Worm (Caenorhabditis elegans) whole organism, late embryonic: ENCODE results near the gene Y39G8B.13.

Experiments used
- C38D4.7 ChIP-seq: fragments of 200-800 bp; sonication (Bioruptor generic); optimal IDR thresholded peaks from 2 replicates; lab custom pipeline; 2018; ENCODE audit warnings: mild to moderate bottlenecking, missing genetic modification characterization, moderate library complexity, missing compliant biosample characterization
- F13H6.1 ChIP-seq: sonication (generic microtip); optimal IDR thresholded peaks from 2 replicates; lab custom pipeline; 2016; ENCODE audit warnings: missing genetic modification characterization, missing compliant biosample characterization
- K09A11.1 ChIP-seq: sonication (generic microtip); optimal IDR thresholded peaks from 2 replicates; lab custom pipeline; 2017; ENCODE audit warnings: antibody characterized with exemption, mild to moderate bottlenecking, missing genetic modification characterization, missing compliant biosample characterization; ENCODE audit not compliant: insufficient read depth
- Y22D7AL.16 ChIP-seq: sonication (generic microtip); optimal IDR thresholded peaks from 2 replicates; lab custom pipeline; 2016; ENCODE audit warnings: missing genetic modification characterization, missing compliant biosample characterization
- ahr-1 ChIP-seq: sonication (generic microtip); optimal IDR thresholded peaks from 2 replicates; lab custom pipeline; 2016; ENCODE audit warnings: missing genetic modification characterization, missing compliant biosample characterization
- ama-1 ChIP-seq: fragments of 150-350 bp; optimal IDR thresholded peaks from 2 replicates; lab custom pipeline; 2014
- ceh-14 ChIP-seq: sonication (generic microtip); optimal IDR thresholded peaks from 2 replicates; lab custom pipeline; 2016; ENCODE audit warnings: missing genotype, missing genetic modification characterization, missing compliant biosample characterization
- ceh-18 ChIP-seq: sonication (generic microtip); optimal IDR thresholded peaks from 2 replicates; lab custom pipeline; 2016; ENCODE audit warnings: missing genetic modification characterization, missing compliant biosample characterization
- ceh-2 ChIP-seq: sonication (generic microtip); optimal IDR thresholded peaks from 2 replicates; lab custom pipeline; 2016; ENCODE audit warnings: missing genotype, missing genetic modification characterization, missing compliant biosample characterization
- ceh-24 ChIP-seq: sonication (generic microtip); optimal IDR thresholded peaks from 2 replicates; lab custom pipeline; 2016; ENCODE audit warnings: mild to moderate bottlenecking, missing genetic modification characterization, missing compliant biosample characterization
- ceh-30 ChIP-seq: fragments of 150-350 bp; optimal IDR thresholded peaks from 2 replicates; lab custom pipeline; 2014; ENCODE audit warnings: missing biosample characterization, missing genetic modification characterization
- ceh-31 ChIP-seq: sonication (generic microtip); optimal IDR thresholded peaks from 2 replicates; lab custom pipeline; 2016; ENCODE audit warnings: missing genetic modification characterization, missing compliant biosample characterization
- ceh-34 ChIP-seq: sonication (generic microtip); optimal IDR thresholded peaks from 2 replicates; lab custom pipeline; 2016; ENCODE audit warnings: mild to moderate bottlenecking, missing genetic modification characterization, missing compliant biosample characterization
- che-1 ChIP-seq: sonication (generic microtip); optimal IDR thresholded peaks from 2 replicates; lab custom pipeline; 2016; ENCODE audit warnings: mild to moderate bottlenecking, missing genetic modification characterization, missing compliant biosample characterization
- dmd-4 ChIP-seq: sonication (generic microtip); optimal IDR thresholded peaks from 2 replicates; lab custom pipeline; 2016; ENCODE audit warnings: borderline replicate concordance, missing genetic modification characterization, missing compliant biosample characterization
- elt-2 ChIP-seq: sonication (generic microtip); optimal IDR thresholded peaks from 2 replicates; lab custom pipeline; 2016; ENCODE audit warnings: missing genetic modification reagents, missing genetic modification characterization, missing compliant biosample characterization
- elt-4 ChIP-seq: sonication (generic microtip); optimal IDR thresholded peaks from 2 replicates; lab custom pipeline; 2016; ENCODE audit warnings: missing genetic modification characterization, missing compliant biosample characterization
- fax-1 ChIP-seq: sonication (generic microtip); optimal IDR thresholded peaks from 2 replicates; lab custom pipeline; 2016; ENCODE audit warnings: missing genotype, missing genetic modification characterization, missing compliant biosample characterization
- gmeb-2 ChIP-seq: sonication (generic microtip); optimal IDR thresholded peaks from 2 replicates; lab custom pipeline; 2016; ENCODE audit warnings: missing genetic modification characterization, inconsistent platforms, missing compliant biosample characterization
- hlh-15 ChIP-seq: sonication (generic microtip); optimal IDR thresholded peaks from 2 replicates; lab custom pipeline; 2016; ENCODE audit warnings: missing genetic modification characterization, missing compliant biosample characterization
- hlh-6 ChIP-seq: sonication (generic microtip); optimal IDR thresholded peaks from 2 replicates; lab custom pipeline; 2016; ENCODE audit warnings: missing genotype, missing genetic modification characterization, missing compliant biosample characterization
- hlh-8 ChIP-seq: sonication (generic microtip); optimal IDR thresholded peaks from 2 replicates; lab custom pipeline; 2016; ENCODE audit warnings: missing genotype, missing genetic modification characterization, missing compliant biosample characterization
- lim-6 ChIP-seq: sonication (generic microtip); optimal IDR thresholded peaks from 2 replicates; lab custom pipeline; 2016; ENCODE audit warnings: missing genetic modification characterization, missing compliant biosample characterization
- lin-11 ChIP-seq: fragments of 200-800 bp; sonication (Bioruptor generic); optimal IDR thresholded peaks from 2 replicates; lab custom pipeline; 2018; ENCODE audit warnings: mild to moderate bottlenecking, missing genetic modification characterization, missing compliant biosample characterization
- mec-3 ChIP-seq: sonication (generic microtip); optimal IDR thresholded peaks from 2 replicates; lab custom pipeline; 2016; ENCODE audit warnings: borderline replicate concordance, missing genetic modification characterization, missing compliant biosample characterization
- nfya-1 ChIP-seq: sonication (generic microtip); optimal IDR thresholded peaks from 2 replicates; lab custom pipeline; 2017; ENCODE audit warnings: missing genetic modification characterization, mild to moderate bottlenecking, missing compliant biosample characterization, antibody characterized with exemption, moderate library complexity
- nhr-11 ChIP-seq: fragments of 150-350 bp; optimal IDR thresholded peaks from 2 replicates; lab custom pipeline; 2014; ENCODE audit warnings: missing biosample characterization, missing genetic modification characterization
- nhr-232 ChIP-seq: sonication (generic microtip); optimal IDR thresholded peaks from 2 replicates; lab custom pipeline; 2016; ENCODE audit warnings: missing genetic modification characterization, missing compliant biosample characterization
- pag-3 ChIP-seq: sonication (generic microtip); optimal IDR thresholded peaks from 2 replicates; lab custom pipeline; 2016; ENCODE audit warnings: missing compliant biosample characterization, missing genetic modification characterization, borderline replicate concordance
- pax-1 ChIP-seq: fragments of 150-350 bp; optimal IDR thresholded peaks from 2 replicates; lab custom pipeline; 2014; ENCODE audit warnings: missing biosample characterization, missing genetic modification characterization
- pha-2 ChIP-seq: sonication (generic microtip); optimal IDR thresholded peaks from 2 replicates; lab custom pipeline; 2017; ENCODE audit warnings: mild to moderate bottlenecking, missing genetic modification characterization, missing compliant biosample characterization
- ref-2 ChIP-seq: sonication (generic microtip); optimal IDR thresholded peaks from 2 replicates; lab custom pipeline; 2016; ENCODE audit warnings: missing genetic modification characterization, missing compliant biosample characterization
- rnt-1 ChIP-seq: sonication (generic microtip); optimal IDR thresholded peaks from 2 replicates; lab custom pipeline; 2016; ENCODE audit warnings: missing genetic modification characterization, missing compliant biosample characterization
- sox-2 ChIP-seq: fragments of 200-800 bp; sonication (Bioruptor generic); IDR thresholded peaks from 2 replicates; pipeline ENCODE4 v1.3.6; 2022; ENCODE audit warnings: missing genetic modification reagents, missing genetic modification characterization, missing compliant biosample characterization
- sox-4 ChIP-seq: sonication (generic microtip); optimal IDR thresholded peaks from 2 replicates; lab custom pipeline; 2017; ENCODE audit warnings: mild to moderate bottlenecking, missing genetic modification characterization, inconsistent platforms, missing compliant biosample characterization
- syd-9 ChIP-seq: sonication (generic microtip); optimal IDR thresholded peaks from 2 replicates; lab custom pipeline; 2016; ENCODE audit warnings: mild to moderate bottlenecking, missing genetic modification characterization, moderate library complexity, missing compliant biosample characterization
- tbx-2 ChIP-seq: sonication (generic microtip); optimal IDR thresholded peaks from 2 replicates; lab custom pipeline; 2016; ENCODE audit warnings: missing genetic modification characterization, missing compliant biosample characterization
- tbx-7 ChIP-seq: sonication (generic microtip); optimal IDR thresholded peaks from 2 replicates; lab custom pipeline; 2016; ENCODE audit warnings: missing genotype, missing genetic modification characterization, missing compliant biosample characterization
- ttx-3 ChIP-seq: sonication (generic microtip); optimal IDR thresholded peaks from 2 replicates; lab custom pipeline; 2016; ENCODE audit warnings: missing genetic modification reagents, missing genetic modification characterization, missing compliant biosample characterization
- unc-3 ChIP-seq, 2 experiments: fragments of 200-800 bp in 1 of 2; sonication (Bioruptor generic) in 1 of 2; sonication (generic microtip) in 1 of 2; conservative IDR thresholded peaks in 1 of 2; optimal IDR thresholded peaks in 1 of 2; 2 replicates each; pipeline versions ENCODE4 v1.3.6 to Lab custom; 2016 to 2022; ENCODE audit warnings: missing compliant biosample characterization in 2 of 2, missing genetic modification characterization in 2 of 2, missing genetic modification reagents in 1 of 2
- unc-42 ChIP-seq: sonication (generic microtip); optimal IDR thresholded peaks from 2 replicates; lab custom pipeline; 2016; ENCODE audit warnings: missing genotype, missing genetic modification characterization, missing compliant biosample characterization
- zip-5 ChIP-seq: sonication (generic microtip); optimal IDR thresholded peaks from 2 replicates; lab custom pipeline; 2016; ENCODE audit warnings: missing genetic modification characterization, missing compliant biosample characterization

Gene Y39G8B.13

ce11 chrII:13981819-13982218 lies 1.0 kb downstream of the Y39G8B.13 start:
- no peak for TF ChIP-seq dmd-4 (tag; lab: Kevin White, UChicago)
- no peak for TF ChIP-seq C38D4.7
- no peak for TF ChIP-seq F13H6.1 (tag; lab: Kevin White, UChicago)
- TF ChIP-seq sox-4 (tag; lab: Kevin White, UChicago) = no peak
- no peak for TF ChIP-seq pha-2 (tag; lab: Kevin White, UChicago)
- TF ChIP-seq ceh-34 (tag; lab: Kevin White, UChicago) = no peak
- TF ChIP-seq hlh-6 (tag; lab: Kevin White, UChicago) = no peak
- TF ChIP-seq ceh-2 (tag; lab: Kevin White, UChicago) = no peak
- no peak for TF ChIP-seq nfya-1 (tag; lab: Kevin White, UChicago)
- TF ChIP-seq nhr-232 = no peak
- TF ChIP-seq che-1 (tag; lab: Kevin White, UChicago) = no peak
- no peak for TF ChIP-seq hlh-8 (tag; lab: Kevin White, UChicago)

DNA sequence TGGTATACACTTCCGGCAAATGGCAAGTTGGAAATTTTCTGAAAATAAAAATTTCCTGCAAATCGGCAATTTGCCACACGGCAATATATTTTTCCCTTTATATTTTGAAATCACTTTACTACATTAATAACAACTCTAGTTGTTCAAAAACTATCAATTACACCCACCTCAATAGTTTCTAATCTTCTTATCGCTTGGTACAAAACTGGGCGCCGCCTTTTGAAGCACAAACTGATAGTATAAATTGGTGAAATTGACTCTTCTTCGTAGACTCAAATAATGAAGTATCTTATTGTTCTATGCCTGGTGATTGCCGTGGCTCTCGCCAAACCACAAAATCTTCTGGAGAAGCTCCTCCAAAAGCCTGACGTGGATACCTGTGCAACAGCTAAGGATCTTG lies 1.8 kb downstream of the Y39G8B.13 start, which contains the start of gene Y39G8B.9:
Y39G8B.9 (plus strand) TSS at position 269 of the 400 bp plus-strand sequence.
- TF ChIP-seq elt-4 = no peak
- no peak for TF ChIP-seq unc-3 (GFP tag; conservative IDR thresholded peaks at IDR 0.05; lab: Robert Waterston, UW)
- no peak for TF ChIP-seq unc-3 (tag; optimal IDR thresholded peaks at IDR 0.05; lab: Kevin White, UChicago)
- no peak for TF ChIP-seq lim-6
- no peak for TF ChIP-seq ceh-18 (tag; lab: Kevin White, UChicago)
- no peak for TF ChIP-seq nhr-11 (tag; lab: Kevin White, UChicago)
- no peak for TF ChIP-seq hlh-15 (tag; lab: Kevin White, UChicago)
- TF ChIP-seq nfya-1 (tag; lab: Kevin White, UChicago) = no peak
- no peak for TF ChIP-seq nhr-232
- no peak for TF ChIP-seq ttx-3
- no peak for TF ChIP-seq tbx-2 (tag; lab: Kevin White, UChicago)
- TF ChIP-seq tbx-7 (tag; lab: Kevin White, UChicago) = no peak
- no peak for TF ChIP-seq ceh-14
- no peak for TF ChIP-seq rnt-1 (tag; lab: Kevin White, UChicago)
- no peak for TF ChIP-seq ama-1 (lab: Kevin White, UChicago)
- no peak for TF ChIP-seq zip-5
- no peak for TF ChIP-seq elt-2
- TF ChIP-seq ceh-30 = no peak

DNA sequence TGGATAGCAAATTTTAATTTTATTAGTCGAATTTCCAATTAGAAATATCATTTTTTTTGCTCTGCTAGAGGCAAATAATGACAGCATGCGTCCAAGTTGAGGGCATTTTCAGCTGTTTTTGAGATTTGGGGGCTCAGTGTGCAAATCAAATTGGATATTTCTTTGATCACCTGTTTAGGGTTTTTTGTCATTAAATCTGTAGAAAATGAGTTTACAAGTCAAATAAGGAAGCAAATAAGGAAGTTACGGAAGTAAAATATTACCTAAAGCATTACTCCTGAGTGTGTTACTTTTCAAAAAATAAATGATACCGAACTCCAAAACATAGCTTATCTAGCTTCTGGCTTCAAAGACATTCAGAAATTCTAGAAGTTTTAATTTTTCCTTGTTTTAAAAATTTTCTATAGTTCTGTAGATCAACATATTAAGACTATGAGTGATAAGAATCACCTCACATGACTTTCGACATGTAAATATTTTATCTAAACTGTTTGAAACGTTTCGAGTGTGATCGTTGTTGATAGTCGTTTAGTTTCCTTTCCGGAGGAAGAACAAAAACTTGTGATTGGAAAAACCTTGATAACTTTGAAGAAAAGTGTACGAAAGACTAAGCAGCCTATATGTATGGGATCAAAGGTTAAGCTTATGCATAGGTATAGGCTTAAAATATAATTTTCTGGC lies 2.9 kb downstream of the Y39G8B.13 start, which contains the start of gene sre-48:
sre-48 (minus strand) TSS at position 51 of the 681 bp plus-strand sequence.
- TF ChIP-seq fax-1 (tag; lab: Kevin White, UChicago) = no peak
- no peak for TF ChIP-seq ceh-31
- TF ChIP-seq hlh-15 (tag; lab: Kevin White, UChicago) = no peak
- no peak for TF ChIP-seq K09A11.1
- no peak for TF ChIP-seq unc-42 (tag; lab: Kevin White, UChicago)

ce11 chrII:13977701-13978100 lies 5.1 kb downstream of the Y39G8B.13 start:
- TF ChIP-seq nfya-1 (tag; lab: Kevin White, UChicago) (no peak), elt-2 (no peak), ahr-1 (tag; lab: Kevin White, UChicago) (no peak), syd-9 (tag; lab: Kevin White, UChicago) (no peak), unc-3 (GFP tag; conservative IDR thresholded peaks at IDR 0.05; lab: Robert Waterston, UW) (no peak), unc-3 (tag; optimal IDR thresholded peaks at IDR 0.05; lab: Kevin White, UChicago) (no peak), Y22D7AL.16 (tag; lab: Kevin White, UChicago) (no peak), pax-1 (tag; lab: Kevin White, UChicago) (no peak), ceh-24 (tag; lab: Kevin White, UChicago) (no peak), lin-11 (tag; lab: Kevin White, UChicago) (no peak), gmeb-2 (tag; lab: Kevin White, UChicago) (no peak), hlh-15 (tag; lab: Kevin White, UChicago) (no peak), tbx-7 (tag; lab: Kevin White, UChicago) (no peak), pag-3 (no peak), ref-2 (tag; lab: Kevin White, UChicago) (no peak), unc-42 (tag; lab: Kevin White, UChicago) (no peak), sox-2 (GFP tag; lab: Robert Waterston, UW) (no peak), K09A11.1 (no peak), ceh-34 (tag; lab: Kevin White, UChicago) (no peak), mec-3 (tag; lab: Kevin White, UChicago) (no peak)
